Fruit fly (Drosophila melanogaster): ENCODE measurements around the gene CG14075.

Gene CG14075

DNA sequence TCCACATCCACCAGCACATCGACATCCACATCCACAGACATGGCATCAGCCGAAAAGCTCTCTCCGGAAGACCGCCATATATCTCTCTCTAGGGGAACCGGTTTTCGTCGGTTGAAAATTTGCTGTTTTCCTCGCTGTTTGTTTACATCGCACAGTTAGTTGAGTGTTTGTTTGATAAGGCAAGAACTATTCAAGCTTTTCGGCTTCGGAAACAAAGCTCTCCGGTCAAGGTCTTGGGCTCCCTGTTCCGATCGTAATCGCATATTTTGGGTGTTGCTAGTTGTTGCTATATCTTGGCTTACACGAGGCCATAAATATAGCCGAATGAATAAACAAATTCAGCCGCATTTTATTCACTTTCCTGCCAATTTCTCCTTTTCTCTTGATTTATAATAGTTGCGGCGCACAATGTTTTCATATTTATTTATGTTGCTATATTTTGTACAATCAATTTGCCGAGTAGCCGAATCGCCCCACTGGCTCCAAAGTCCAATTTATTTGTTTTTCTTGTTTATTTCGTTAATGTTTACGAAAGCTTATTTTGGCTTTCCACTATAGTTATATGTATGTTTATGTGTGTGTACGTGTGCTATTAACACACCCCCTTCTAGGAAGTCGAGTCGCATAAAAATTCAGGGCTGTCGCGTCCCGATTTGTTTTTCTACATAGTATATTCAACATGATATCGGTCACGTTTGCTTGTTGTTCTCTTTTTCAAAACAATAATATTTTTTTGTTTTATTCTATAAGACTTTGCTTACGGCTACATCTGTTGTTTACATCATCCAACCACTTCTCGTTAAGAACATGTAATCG lies 12.2 kb downstream of the CG14075 start (continued):
- TF ChIP-seq repo (GFP tag; optimal IDR thresholded peaks at IDR 0.05) = no peak
- peak; percentile 19 for TF ChIP-seq CG15269 (tag; optimal IDR thresholded peaks at IDR 0.05)
- TF ChIP-seq CG9932 (GFP tag; IDR thresholded peaks at IDR 0.05) = peak; percentile 33; the same call in 1 of the 2 replicates
- no peak for TF ChIP-seq CG30020 (tag; optimal IDR thresholded peaks at IDR 0.05)
- TF ChIP-seq pfk (GFP tag; optimal IDR thresholded peaks at IDR 0.05) = peak; percentile 60
- no peak for TF ChIP-seq Jarid2 (GFP tag; optimal IDR thresholded peaks at IDR 0.05)
- peak in 1 of 2 experiments; percentile 27 for TF ChIP-seq Hr51 (GFP tag; optimal IDR thresholded peaks at IDR 0.05)
- TF ChIP-seq lmd (GFP tag; IDR thresholded peaks at IDR 0.05) = no peak
- TF ChIP-seq pnt (GFP tag; optimal IDR thresholded peaks at IDR 0.05) = no peak
- no peak for TF ChIP-seq bab2 (GFP tag; optimal IDR thresholded peaks at IDR 0.05)
- TF ChIP-seq CG11456 (GFP tag; IDR thresholded peaks at IDR 0.05) = no peak
- TF ChIP-seq salm (tag; optimal IDR thresholded peaks at IDR 0.05) = no peak
- peak; percentile 46; the same call in 1 of the 2 replicates for TF ChIP-seq CG32532 (GFP tag; IDR thresholded peaks at IDR 0.05)
- no peak for TF ChIP-seq Elba2 (GFP tag; optimal IDR thresholded peaks at IDR 0.05)
- TF ChIP-seq bbx (GFP tag; IDR thresholded peaks at IDR 0.05; ENCODE audit: partially characterized antibody) = no peak
- TF ChIP-seq CG8359 (GFP tag; optimal IDR thresholded peaks at IDR 0.05; ENCODE audit: borderline replicate concordance) = no peak
- peak; percentile 53 for TF ChIP-seq mirr (GFP tag; optimal IDR thresholded peaks at IDR 0.05)
- TF ChIP-seq sens-2 (GFP tag; IDR thresholded peaks at IDR 0.05) = no peak
- TF ChIP-seq CG17829 (tag; optimal IDR thresholded peaks at IDR 0.05) = no peak
- TF ChIP-seq CG11723 (GFP tag; optimal IDR thresholded peaks at IDR 0.05) = peak; percentile 35
- no peak for TF ChIP-seq Adf1 (GFP tag; IDR thresholded peaks at IDR 0.05)
- no peak for TF ChIP-seq seq (GFP tag; IDR thresholded peaks at IDR 0.05)
- no peak for TF ChIP-seq ken (GFP tag; IDR thresholded peaks at IDR 0.05)
- TF ChIP-seq bsh (GFP tag; optimal IDR thresholded peaks at IDR 0.05) = no peak
- no peak for TF ChIP-seq CG4360 (GFP tag; IDR thresholded peaks at IDR 0.05)
- TF ChIP-seq MBD-R2 (GFP tag; IDR thresholded peaks at IDR 0.05) = no peak
- no peak for TF ChIP-seq tap (tag; optimal IDR thresholded peaks at IDR 0.05)
- no peak for TF ChIP-seq CG3163 (GFP tag; optimal IDR thresholded peaks at IDR 0.05)
- TF ChIP-seq CG4854 (GFP tag; optimal IDR thresholded peaks at IDR 0.05) = no peak
- no peak for TF ChIP-seq CG6765 (GFP tag; optimal IDR thresholded peaks at IDR 0.05)
- no peak for TF ChIP-seq Spps (tag; optimal IDR thresholded peaks at IDR 0.05)
- peak; percentile 43 for TF ChIP-seq CG18599 (GFP tag; optimal IDR thresholded peaks at IDR 0.05)
- no peak; the same call in 2 of the 3 replicates for TF ChIP-seq ci (GFP tag; IDR thresholded peaks at IDR 0.05)
- TF ChIP-seq CTCF (GFP tag; optimal IDR thresholded peaks at IDR 0.05) = no peak
- no peak for TF ChIP-seq CoRest (tag; optimal IDR thresholded peaks at IDR 0.05)
- TF ChIP-seq CG1024 (GFP tag; IDR thresholded peaks at IDR 0.05) = no peak
- TF ChIP-seq CG6254 (GFP tag; optimal IDR thresholded peaks at IDR 0.05) = no peak
- no peak for TF ChIP-seq Mes4 (GFP tag; optimal IDR thresholded peaks at IDR 0.05)
- no peak for TF ChIP-seq ranshi (GFP tag; IDR thresholded peaks at IDR 0.05)
- TF ChIP-seq cato (GFP tag; optimal IDR thresholded peaks at IDR 0.05; ENCODE audit: borderline replicate concordance) = no peak
- TF ChIP-seq wor (GFP tag; IDR thresholded peaks at IDR 0.05) = no peak
- TF ChIP-seq gro (GFP tag; optimal IDR thresholded peaks at IDR 0.05) = no peak
- TF ChIP-seq tx (GFP tag; optimal IDR thresholded peaks at IDR 0.05) = no peak
- no peak for TF ChIP-seq Atf3 (GFP tag; optimal IDR thresholded peaks at IDR 0.05)
- TF ChIP-seq NK7.1 (GFP tag; optimal IDR thresholded peaks at IDR 0.05) = no peak
- TF ChIP-seq CG11247 (GFP tag; IDR thresholded peaks at IDR 0.05) = no peak
- no peak for TF ChIP-seq Poxn (GFP tag; IDR thresholded peaks at IDR 0.05)
- no peak for TF ChIP-seq zen (tag; optimal IDR thresholded peaks at IDR 0.05)
- TF ChIP-seq CG12391 (tag; optimal IDR thresholded peaks at IDR 0.05) = no peak
- TF ChIP-seq dmrt99B (tag; optimal IDR thresholded peaks at IDR 0.05) = peak; percentile 53
